Worm (Caenorhabditis elegans) whole organism, late embryonic: ENCODE measurements around the gene K12H6.6.

Source experiments
- K02D7.2 ChIP-seq: sonication (generic microtip); optimal IDR thresholded peaks from 2 replicates; lab custom pipeline; 2017; ENCODE audit warnings: mild to moderate bottlenecking, missing genetic modification characterization, missing compliant biosample characterization
- Y22D7AL.16 ChIP-seq: sonication (generic microtip); optimal IDR thresholded peaks from 2 replicates; lab custom pipeline; 2016; ENCODE audit warnings: missing genetic modification characterization, missing compliant biosample characterization
- ama-1 ChIP-seq: fragments of 150-350 bp; optimal IDR thresholded peaks from 2 replicates; lab custom pipeline; 2014
- ceh-19 ChIP-seq: fragments of 200-800 bp; sonication (Bioruptor generic); optimal IDR thresholded peaks from 2 replicates; lab custom pipeline; 2018; ENCODE audit warnings: mild to moderate bottlenecking, missing genetic modification characterization, missing compliant biosample characterization
- ceh-2 ChIP-seq: sonication (generic microtip); optimal IDR thresholded peaks from 2 replicates; lab custom pipeline; 2016; ENCODE audit warnings: missing genotype, missing genetic modification characterization, missing compliant biosample characterization
- ceh-24 ChIP-seq: sonication (generic microtip); optimal IDR thresholded peaks from 2 replicates; lab custom pipeline; 2016; ENCODE audit warnings: mild to moderate bottlenecking, missing genetic modification characterization, missing compliant biosample characterization
- ceh-30 ChIP-seq: fragments of 150-350 bp; optimal IDR thresholded peaks from 2 replicates; lab custom pipeline; 2014; ENCODE audit warnings: missing biosample characterization, missing genetic modification characterization
- ceh-31 ChIP-seq: sonication (generic microtip); optimal IDR thresholded peaks from 2 replicates; lab custom pipeline; 2016; ENCODE audit warnings: missing genetic modification characterization, missing compliant biosample characterization
- che-1 ChIP-seq: sonication (generic microtip); optimal IDR thresholded peaks from 2 replicates; lab custom pipeline; 2016; ENCODE audit warnings: mild to moderate bottlenecking, missing genetic modification characterization, missing compliant biosample characterization
- dmd-4 ChIP-seq: sonication (generic microtip); optimal IDR thresholded peaks from 2 replicates; lab custom pipeline; 2016; ENCODE audit warnings: borderline replicate concordance, missing genetic modification characterization, missing compliant biosample characterization
- dve-1 ChIP-seq: sonication (generic microtip); optimal IDR thresholded peaks from 2 replicates; lab custom pipeline; 2017; ENCODE audit warnings: antibody characterized with exemption, mild to moderate bottlenecking, missing genetic modification characterization, missing compliant biosample characterization
- elt-2 ChIP-seq: sonication (generic microtip); optimal IDR thresholded peaks from 2 replicates; lab custom pipeline; 2016; ENCODE audit warnings: missing genetic modification reagents, missing genetic modification characterization, missing compliant biosample characterization
- elt-4 ChIP-seq: sonication (generic microtip); optimal IDR thresholded peaks from 2 replicates; lab custom pipeline; 2016; ENCODE audit warnings: missing genetic modification characterization, missing compliant biosample characterization
- ets-4 ChIP-seq: sonication (generic microtip); optimal IDR thresholded peaks from 2 replicates; lab custom pipeline; 2016; ENCODE audit warnings: missing genetic modification characterization, missing compliant biosample characterization
- fkh-6 ChIP-seq: sonication (generic microtip); optimal IDR thresholded peaks from 2 replicates; lab custom pipeline; 2016; ENCODE audit warnings: missing genetic modification characterization, missing compliant biosample characterization
- hlh-13 ChIP-seq: fragments of 200-800 bp; sonication (Bioruptor generic); optimal IDR thresholded peaks from 2 replicates; lab custom pipeline; 2018; ENCODE audit warnings: mild to moderate bottlenecking, missing genetic modification characterization, missing compliant biosample characterization
- hlh-30 ChIP-seq: sonication (generic microtip); optimal IDR thresholded peaks from 2 replicates; lab custom pipeline; 2017; ENCODE audit warnings: antibody characterized with exemption, missing genetic modification characterization, missing compliant biosample characterization; ENCODE audit not compliant: insufficient read depth
- hlh-6 ChIP-seq: sonication (generic microtip); optimal IDR thresholded peaks from 2 replicates; lab custom pipeline; 2016; ENCODE audit warnings: missing genotype, missing genetic modification characterization, missing compliant biosample characterization
- hlh-8 ChIP-seq: sonication (generic microtip); optimal IDR thresholded peaks from 2 replicates; lab custom pipeline; 2016; ENCODE audit warnings: missing genotype, missing genetic modification characterization, missing compliant biosample characterization
- lim-6 ChIP-seq: sonication (generic microtip); optimal IDR thresholded peaks from 2 replicates; lab custom pipeline; 2016; ENCODE audit warnings: missing genetic modification characterization, missing compliant biosample characterization
- mec-3 ChIP-seq: sonication (generic microtip); optimal IDR thresholded peaks from 2 replicates; lab custom pipeline; 2016; ENCODE audit warnings: borderline replicate concordance, missing genetic modification characterization, missing compliant biosample characterization
- nfya-1 ChIP-seq: sonication (generic microtip); optimal IDR thresholded peaks from 2 replicates; lab custom pipeline; 2017; ENCODE audit warnings: missing genetic modification characterization, mild to moderate bottlenecking, missing compliant biosample characterization, antibody characterized with exemption, moderate library complexity
- nhr-11 ChIP-seq: fragments of 150-350 bp; optimal IDR thresholded peaks from 2 replicates; lab custom pipeline; 2014; ENCODE audit warnings: missing biosample characterization, missing genetic modification characterization
- npax-4 ChIP-seq: sonication (generic microtip); optimal IDR thresholded peaks from 2 replicates; lab custom pipeline; 2016; ENCODE audit warnings: missing genetic modification characterization, missing compliant biosample characterization
- odd-2 ChIP-seq: sonication (generic microtip); optimal IDR thresholded peaks from 2 replicates; lab custom pipeline; 2017; ENCODE audit warnings: antibody characterized with exemption, mild to moderate bottlenecking, missing genetic modification characterization, missing compliant biosample characterization
- pax-1 ChIP-seq: fragments of 150-350 bp; optimal IDR thresholded peaks from 2 replicates; lab custom pipeline; 2014; ENCODE audit warnings: missing biosample characterization, missing genetic modification characterization
- pqm-1 ChIP-seq: sonication (generic microtip); optimal IDR thresholded peaks from 2 replicates; lab custom pipeline; 2016; ENCODE audit warnings: missing genetic modification characterization, missing compliant biosample characterization
- pros-1 ChIP-seq: fragments of 150-350 bp; optimal IDR thresholded peaks from 2 replicates; lab custom pipeline; 2014; ENCODE audit warnings: missing biosample characterization, missing genetic modification reagents, missing genetic modification characterization
- rnt-1 ChIP-seq: sonication (generic microtip); optimal IDR thresholded peaks from 2 replicates; lab custom pipeline; 2016; ENCODE audit warnings: missing genetic modification characterization, missing compliant biosample characterization
- sox-2 ChIP-seq: fragments of 200-800 bp; sonication (Bioruptor generic); IDR thresholded peaks from 2 replicates; pipeline ENCODE4 v1.3.6; 2022; ENCODE audit warnings: missing genetic modification reagents, missing genetic modification characterization, missing compliant biosample characterization
- sox-4 ChIP-seq: sonication (generic microtip); optimal IDR thresholded peaks from 2 replicates; lab custom pipeline; 2017; ENCODE audit warnings: mild to moderate bottlenecking, missing genetic modification characterization, inconsistent platforms, missing compliant biosample characterization
- tbx-7 ChIP-seq: sonication (generic microtip); optimal IDR thresholded peaks from 2 replicates; lab custom pipeline; 2016; ENCODE audit warnings: missing genotype, missing genetic modification characterization, missing compliant biosample characterization
- unc-86 ChIP-seq: sonication (generic microtip); optimal IDR thresholded peaks from 2 replicates; lab custom pipeline; 2016; ENCODE audit warnings: missing genetic modification characterization, missing compliant biosample characterization

The K12H6.6 gene

ce11 chrII:2859873-2860821 is 29.1 kb upstream of the K12H6.6 start:
- TF ChIP-seq che-1 (peak; percentile 11), pros-1 (no peak), Y22D7AL.16 (tag; lab: Kevin White, UChicago) (peak; percentile 6), ceh-2 (tag; lab: Kevin White, UChicago) (no peak), elt-2 (tag; lab: Kevin White, UChicago) (peak; percentile 10), npax-4 (tag; lab: Kevin White, UChicago) (no peak)
- TF ChIP-seq, all 69 proteins: peak for 3

- TF ChIP-seq dve-1 (tag; lab: Kevin White, UChicago) (peak; percentile 84), hlh-8 (tag; lab: Kevin White, UChicago) (no peak)
These were observed 28.3 kb upstream of the K12H6.6 start for ce11 chrII:2859315-2859714.

- TF ChIP-seq elt-2 (tag; lab: Kevin White, UChicago) (peak; percentile 8), rnt-1 (tag; lab: Kevin White, UChicago) (no peak), lim-6 (tag; lab: Kevin White, UChicago) (no peak)
These were observed 27.8 kb upstream of the K12H6.6 start for ce11 chrII:2858851-2859250.

- TF ChIP-seq tbx-7, result no peak
- TF ChIP-seq rnt-1 (tag; lab: Kevin White, UChicago), result peak; percentile 18
These were observed 26.5 kb upstream of the K12H6.6 start for ce11 chrII:2857559-2857958.

ce11 chrII:2856114-2856513 is 25.1 kb upstream of the K12H6.6 start:
- TF ChIP-seq ceh-31 (tag; lab: Kevin White, UChicago) (no peak), ama-1 (lab: Kevin White, UChicago) (no peak), npax-4 (tag; lab: Kevin White, UChicago) (no peak), K02D7.2 (tag; lab: Kevin White, UChicago) (no peak), ceh-30 (tag; lab: Kevin White, UChicago) (no peak), nfya-1 (tag; lab: Kevin White, UChicago) (no peak), fkh-6 (tag; lab: Kevin White, UChicago) (no peak), hlh-13 (GFP tag; lab: Kevin White, UChicago) (no peak), hlh-30 (tag; lab: Kevin White, UChicago) (no peak), sox-4 (tag; lab: Kevin White, UChicago) (no peak), ets-4 (tag; lab: Kevin White, UChicago) (no peak), elt-4 (no peak), odd-2 (tag; lab: Kevin White, UChicago) (no peak), nhr-11 (no peak), lim-6 (tag; lab: Kevin White, UChicago) (no peak), unc-86 (tag; lab: Kevin White, UChicago) (no peak), sox-2 (GFP tag; lab: Robert Waterston, UW) (no peak)

ce11 chrII:2854794-2855193 is 23.8 kb upstream of the K12H6.6 start:
- TF ChIP-seq ceh-19, result no peak
- no peak for TF ChIP-seq rnt-1 (tag; lab: Kevin White, UChicago)
- peak; percentile 41 for TF ChIP-seq ceh-31 (tag; lab: Kevin White, UChicago)
- peak; percentile 11 for TF ChIP-seq hlh-6 (tag; lab: Kevin White, UChicago)
- no peak for TF ChIP-seq mec-3 (tag; lab: Kevin White, UChicago)
- no peak for TF ChIP-seq hlh-30 (tag; lab: Kevin White, UChicago)
- TF ChIP-seq pax-1, result no peak
- no peak for TF ChIP-seq npax-4 (tag; lab: Kevin White, UChicago)
- no peak for TF ChIP-seq ceh-24 (tag; lab: Kevin White, UChicago)
- TF ChIP-seq pqm-1 (tag; lab: Kevin White, UChicago), result no peak
- TF ChIP-seq dmd-4 (tag; lab: Kevin White, UChicago), result no peak
- TF ChIP-seq, all 69 proteins: peak for 2
